Worm (Caenorhabditis elegans): ENCODE results near the gene F59A6.12.
A peak's percentile ranks its signal among the peaks of the same experiment; 100 is the strongest.

F59A6.12 gene

ce11 chrII:5032669-5033068 lies 20.8 kb upstream of the F59A6.12 start:
- TF ChIP-seq mxl-3 (GFP tag; optimal IDR thresholded peaks at IDR 0.05) (peak; percentile 59), lim-7 (GFP tag; IDR thresholded peaks at IDR 0.05) (peak; percentile 94), nhr-41 (GFP tag; IDR thresholded peaks at IDR 0.05) (peak; percentile 81), lin-29 (GFP tag; IDR thresholded peaks at IDR 0.05) (no peak), arid-1 (GFP tag; conservative IDR thresholded peaks at IDR 0.05) (peak; percentile 84), daf-12 (tag; optimal IDR thresholded peaks at IDR 0.05) (no peak), F37D6.2 (tag; optimal IDR thresholded peaks at IDR 0.05) (no peak), snpc-4 (tag; optimal IDR thresholded peaks at IDR 0.05) (no peak), hlh-11 (tag; optimal IDR thresholded peaks at IDR 0.05) (peak; percentile 55), zip-2 (tag; optimal IDR thresholded peaks at IDR 0.05) (peak; percentile 55), nhr-102 (tag; optimal IDR thresholded peaks at IDR 0.05) (peak; percentile 54), R02D3.7 (tag; optimal IDR thresholded peaks at IDR 0.05) (no peak), ceh-32 (tag; optimal IDR thresholded peaks at IDR 0.05; ENCODE audit: poor library complexity) (no peak), ztf-11 (tag; optimal IDR thresholded peaks at IDR 0.05) (no peak), tra-1 (GFP tag; IDR thresholded peaks at IDR 0.05) (peak; percentile 82), fkh-10 (GFP tag; optimal IDR thresholded peaks at IDR 0.05) (no peak), Y48G9A.11 (GFP tag; IDR thresholded peaks at IDR 0.05) (peak; percentile 76), ces-1 (GFP tag; optimal IDR thresholded peaks at IDR 0.05) (no peak), saeg-2 (GFP tag; IDR thresholded peaks at IDR 0.05) (0 out of 2 replicates have a peak, but pooled peaks have one; percentile 48), dpl-1 (GFP tag; optimal IDR thresholded peaks at IDR 0.05) (peak; percentile 45), lin-1 (GFP tag; IDR thresholded peaks at IDR 0.05) (peak; percentile 70; the same call in 1 of the 2 replicates), ceh-62 (tag; optimal IDR thresholded peaks at IDR 0.05) (no peak), hif-1 (tag; optimal IDR thresholded peaks at IDR 0.05) (peak; percentile 17 to 59), nhr-111 (GFP tag; optimal IDR thresholded peaks at IDR 0.05) (peak; percentile 42), mes-2 (tag; optimal IDR thresholded peaks at IDR 0.05; ENCODE audit: poor library complexity, severe bottlenecking) (peak; percentile 74), php-3 (GFP tag; IDR thresholded peaks at IDR 0.05) (0 out of 2 replicates have a peak, but pooled peaks have one; percentile 44), nhr-25 (tag; optimal IDR thresholded peaks at IDR 0.05; ENCODE audit: borderline replicate concordance, insufficient read depth) (peak; percentile 70), nhr-11 (tag; optimal IDR thresholded peaks at IDR 0.05) (peak; percentile 48), unc-39 (tag; optimal IDR thresholded peaks at IDR 0.05) (no peak), F49E8.2 (tag; optimal IDR thresholded peaks at IDR 0.05; ENCODE audit: borderline replicate concordance) (peak; percentile 69), fos-1 (tag; optimal IDR thresholded peaks at IDR 0.05) (no peak), F10B5.3 (tag; optimal IDR thresholded peaks at IDR 0.05) (peak; percentile 25), nhr-10 (tag; optimal IDR thresholded peaks at IDR 0.05) (no peak), egl-43 (GFP tag; IDR thresholded peaks at IDR 0.05) (peak; percentile 94), dve-1 (tag; optimal IDR thresholded peaks at IDR 0.05; ENCODE audit: insufficient read depth) (peak; percentile 26), nhr-77 (tag; optimal IDR thresholded peaks at IDR 0.05) (peak; percentile 71), lin-15B (tag; optimal IDR thresholded peaks at IDR 0.05) (no peak), hlh-30 (tag; optimal IDR thresholded peaks at IDR 0.05; ENCODE audit: insufficient read depth) (peak; percentile 29), nhr-28 (tag; optimal IDR thresholded peaks at IDR 0.05) (peak; percentile 34), Y5F2A.4 (GFP tag; optimal IDR thresholded peaks at IDR 0.05) (peak; percentile 80), snpc-1.2 (GFP tag; IDR thresholded peaks at IDR 0.05) (peak; percentile 87), lin-39 (tag; optimal IDR thresholded peaks at IDR 0.05) (no peak), mep-1 (tag; optimal IDR thresholded peaks at IDR 0.05) (peak; percentile 64), dmd-6 (GFP tag; IDR thresholded peaks at IDR 0.05) (peak; percentile 68), aha-1 (tag) (peak; percentile 98), unc-130 (GFP tag; optimal IDR thresholded peaks at IDR 0.05) (peak; percentile 72), nhr-237 (tag; optimal IDR thresholded peaks at IDR 0.05) (no peak), lir-3 (tag; optimal IDR thresholded peaks at IDR 0.05) (peak; percentile 15), dmd-9 (GFP tag; IDR thresholded peaks at IDR 0.05) (peak; percentile 78), unc-62 (GFP tag; optimal IDR thresholded peaks at IDR 0.05 in 1 of 2) (peak in 1 of 2 experiments; percentile 80), unc-62 (tag; optimal IDR thresholded peaks at IDR 0.05) (no peak)
